Worm (Caenorhabditis elegans) whole organism, early embryonic: ENCODE measurements around the gene lido-15.

ENCODE experiments used
- B0310.2 ChIP-seq: sonication (generic microtip); optimal IDR thresholded peaks from 2 replicates; lab custom pipeline; 2016; ENCODE audit warnings: mild to moderate bottlenecking, missing genetic modification characterization, missing compliant biosample characterization
- F13C5.2 ChIP-seq: sonication (generic microtip); optimal IDR thresholded peaks from 2 replicates; lab custom pipeline; 2017; ENCODE audit warnings: mild to moderate bottlenecking, missing genetic modification characterization, inconsistent platforms, missing compliant biosample characterization
- ama-1 ChIP-seq: fragments of 150-350 bp; optimal IDR thresholded peaks from 2 replicates; lab custom pipeline; 2014
- flt-1 ChIP-seq: fragments of 200-800 bp; sonication (Bioruptor generic); IDR thresholded peaks from 2 replicates; pipeline ENCODE4 v1.3.6; 2022; ENCODE audit warnings: missing genetic modification characterization, missing compliant biosample characterization
- sea-1 ChIP-seq: fragments of 200-800 bp; sonication (Bioruptor generic); conservative IDR thresholded peaks from 2 replicates; pipeline ENCODE4 v1.3.6; 2022; ENCODE audit warnings: missing genetic modification characterization, missing compliant biosample characterization
- tbx-37 ChIP-seq: fragments of 200-800 bp; sonication (Bioruptor generic); conservative IDR thresholded peaks from 2 replicates; pipeline ENCODE4 v1.3.6; 2022; ENCODE audit warnings: missing genetic modification reagents, missing genetic modification characterization, missing compliant biosample characterization
- tra-4 ChIP-seq: sonication (generic microtip); optimal IDR thresholded peaks from 2 replicates; lab custom pipeline; 2017; ENCODE audit warnings: missing genetic modification characterization, missing compliant biosample characterization

ce11 chrII:3773130-3773529 lies 39.0 kb upstream of the lido-15 start, which contains the start of gene T24E12.10:
- TF ChIP-seq tbx-37 (GFP tag; lab: Robert Waterston, UW) = no peak
- no peak for TF ChIP-seq flt-1 (GFP tag; lab: Robert Waterston, UW)
- TF ChIP-seq sea-1 (GFP tag; lab: Robert Waterston, UW) = no peak
- TF ChIP-seq ama-1 (lab: Kevin White, UChicago) = no peak
- TF ChIP-seq B0310.2 (tag; lab: Kevin White, UChicago) = no peak
- no peak for TF ChIP-seq tra-4
- TF ChIP-seq F13C5.2 = no peak
